Worm (Caenorhabditis elegans) whole organism, midembryonic: ENCODE results near the gene pde-4.

Experiments used
- ref-1 ChIP-seq: fragments of 200-800 bp; sonication (Bioruptor generic); conservative IDR thresholded peaks from 2 replicates; pipeline ENCODE4 v1.3.6; 2022; ENCODE audit warnings: missing genetic modification reagents, missing genetic modification characterization, missing compliant biosample characterization
- tab-1 ChIP-seq: fragments of 200-800 bp; sonication (Bioruptor generic); IDR thresholded peaks from 2 replicates; pipeline ENCODE4 v1.3.6; 2022; ENCODE audit warnings: missing genetic modification characterization, missing compliant biosample characterization
- ztf-23 ChIP-seq: fragments of 200-800 bp; sonication (Bioruptor generic); IDR thresholded peaks from 2 replicates; pipeline ENCODE4 v1.3.6; 2022; ENCODE audit warnings: missing genetic modification reagents, missing genetic modification characterization, missing compliant biosample characterization

DNA sequence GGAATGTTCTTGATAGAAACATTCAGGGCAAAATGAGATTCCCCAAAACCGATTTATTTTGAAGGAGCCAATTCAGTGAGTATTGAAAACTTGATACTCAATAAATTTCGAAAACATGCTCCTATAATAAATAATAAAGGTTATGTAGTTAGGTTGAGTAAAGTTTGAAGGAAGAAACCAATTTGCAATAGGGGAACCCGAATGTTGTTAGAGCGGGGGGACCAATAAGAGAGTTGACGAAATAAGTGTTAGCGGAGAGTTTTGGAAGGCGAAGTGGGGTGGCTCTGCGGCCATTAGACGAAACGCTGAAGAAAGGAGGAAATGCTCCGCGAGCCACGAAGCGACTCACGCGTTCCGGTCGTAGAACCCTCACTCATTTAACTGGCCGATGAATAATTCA, 26.1 kb downstream of the pde-4 start:
- TF ChIP-seq tab-1 (GFP tag; lab: Robert Waterston, UW) = no peak
- TF ChIP-seq ztf-23 = no peak
- TF ChIP-seq ref-1 (GFP tag; lab: Robert Waterston, UW) = no peak
